Fruit fly (Drosophila melanogaster): ENCODE results near the gene Brf.

The Brf gene

dm6 chr3R:17400675-17401118 lies 9.6 kb upstream of the Brf start (continued):
- no peak for TF ChIP-seq salm (tag; optimal IDR thresholded peaks at IDR 0.05)
- TF ChIP-seq PHDP (tag; optimal IDR thresholded peaks at IDR 0.05) = no peak
- no peak for TF ChIP-seq Opbp (GFP tag; IDR thresholded peaks at IDR 0.05; ENCODE audit: partially characterized antibody)
- peak; percentile 76 for TF ChIP-seq CG7839 (tag; optimal IDR thresholded peaks at IDR 0.05)
- TF ChIP-seq caup (GFP tag; optimal IDR thresholded peaks at IDR 0.05; ENCODE audit: severe bottlenecking) = peak; percentile 4
- TF ChIP-seq CG6854 (GFP tag; optimal IDR thresholded peaks at IDR 0.05) = peak; percentile 17
- TF ChIP-seq mld (GFP tag; IDR thresholded peaks at IDR 0.05; ENCODE audit: partially characterized antibody) = no peak
- TF ChIP-seq kah (GFP tag; optimal IDR thresholded peaks at IDR 0.05) = peak; percentile 13
- no peak for TF ChIP-seq Mad (GFP tag; optimal IDR thresholded peaks at IDR 0.05)
- TF ChIP-seq vfl (GFP tag; optimal IDR thresholded peaks at IDR 0.05) = no peak
- TF ChIP-seq CG30431 (GFP tag; optimal IDR thresholded peaks at IDR 0.05) = no peak
- no peak for TF ChIP-seq dati (GFP tag; IDR thresholded peaks at IDR 0.05)
- TF ChIP-seq grn (GFP tag; optimal IDR thresholded peaks at IDR 0.05) = no peak
- peak; percentile 33 for TF ChIP-seq CG17829 (tag; optimal IDR thresholded peaks at IDR 0.05)
- TF ChIP-seq tx (GFP tag; optimal IDR thresholded peaks at IDR 0.05) = no peak
- TF ChIP-seq ci (GFP tag; IDR thresholded peaks at IDR 0.05) = no peak
- peak; percentile 46; the same call in 1 of the 2 replicates for TF ChIP-seq sisA (GFP tag; IDR thresholded peaks at IDR 0.05)
- TF ChIP-seq CG12071 (GFP tag; optimal IDR thresholded peaks at IDR 0.05) = peak; percentile 50
- TF ChIP-seq CG17912 (GFP tag; optimal IDR thresholded peaks at IDR 0.05) = no peak
- TF ChIP-seq CG18262 (tag; optimal IDR thresholded peaks at IDR 0.05) = peak; percentile 61
- no peak for TF ChIP-seq ro (GFP tag; IDR thresholded peaks at IDR 0.05)
- no peak for TF ChIP-seq Tbp (GFP tag; optimal IDR thresholded peaks at IDR 0.05)
- TF ChIP-seq slou (GFP tag; optimal IDR thresholded peaks at IDR 0.05) = no peak
- peak; percentile 54 for TF ChIP-seq Fer1 (GFP tag; optimal IDR thresholded peaks at IDR 0.05)
- TF ChIP-seq Nf-YA (GFP tag; IDR thresholded peaks at IDR 0.05) = no peak
- TF ChIP-seq GATAe (GFP tag; conservative IDR thresholded peaks at IDR 0.05) = no peak
- TF ChIP-seq CG9215 (GFP tag; IDR thresholded peaks at IDR 0.05) = no peak
- TF ChIP-seq CG2889 (GFP tag; IDR thresholded peaks at IDR 0.05) = no peak
- no peak for TF ChIP-seq abd-A (tag; optimal IDR thresholded peaks at IDR 0.05)
- TF ChIP-seq CG8944 (GFP tag; optimal IDR thresholded peaks at IDR 0.05) = peak; percentile 30
- TF ChIP-seq CG14667 (GFP tag; IDR thresholded peaks at IDR 0.05) = no peak
- peak; percentile 85 for TF ChIP-seq Med (GFP tag)
- TF ChIP-seq CTCF (GFP tag; optimal IDR thresholded peaks at IDR 0.05) = no peak
- TF ChIP-seq Hr39 (optimal IDR thresholded peaks at IDR 0.05) = no peak
- TF ChIP-seq CG33213 (GFP tag; optimal IDR thresholded peaks at IDR 0.05) = no peak
- no peak for TF ChIP-seq Nf-YC (tag; optimal IDR thresholded peaks at IDR 0.05)
- TF ChIP-seq CG3065 (GFP tag; optimal IDR thresholded peaks at IDR 0.05) = no peak
- no peak for TF ChIP-seq zfh1 (GFP tag; IDR thresholded peaks at IDR 0.05)
- no peak for TF ChIP-seq lilli (GFP tag; optimal IDR thresholded peaks at IDR 0.05)
- no peak for TF ChIP-seq CG7357 (GFP tag; IDR thresholded peaks at IDR 0.05)
- no peak for TF ChIP-seq jigr1 (GFP tag; IDR thresholded peaks at IDR 0.05)
- TF ChIP-seq tgo (GFP tag; IDR thresholded peaks at IDR 0.05) = no peak
- TF ChIP-seq fru (optimal IDR thresholded peaks at IDR 0.05) = no peak
- TF ChIP-seq CG18476 (GFP tag; optimal IDR thresholded peaks at IDR 0.05) = no peak
- peak; percentile 60 for TF ChIP-seq pnt (GFP tag; optimal IDR thresholded peaks at IDR 0.05)
- peak in 1 of 2 experiments; percentile 61 for TF ChIP-seq eve (GFP tag; optimal IDR thresholded peaks at IDR 0.05)
- TF ChIP-seq CG12236 (GFP tag; optimal IDR thresholded peaks at IDR 0.05) = no peak
- TF ChIP-seq chm (GFP tag; IDR thresholded peaks at IDR 0.05) = no peak
- no peak for TF ChIP-seq hb (GFP tag; IDR thresholded peaks at IDR 0.05; ENCODE audit: partially characterized antibody)
- no peak for TF ChIP-seq CG7987 (GFP tag; optimal IDR thresholded peaks at IDR 0.05)
- no peak for TF ChIP-seq CG17186 (GFP tag; optimal IDR thresholded peaks at IDR 0.05)
- TF ChIP-seq CG7271 (tag; optimal IDR thresholded peaks at IDR 0.05) = no peak
- peak in 1 of 2 experiments; percentile 24 for TF ChIP-seq Pdp1 (GFP tag; optimal IDR thresholded peaks at IDR 0.05)
- TF ChIP-seq Camta (GFP tag; optimal IDR thresholded peaks at IDR 0.05) = no peak
